Worm (Caenorhabditis elegans): ENCODE measurements around the gene str-14.

str-14 gene

ce11 chrV:16458714-16459113 lies 3.7 kb upstream of the str-14 start, which contains the start of gene str-15:
Gene str-15 (minus strand): TSS chrV:16458814.
- no peak for TF ChIP-seq sptf-2 (GFP tag; optimal IDR thresholded peaks at IDR 0.05)
- TF ChIP-seq lin-40 (tag; optimal IDR thresholded peaks at IDR 0.05), result no peak
- TF ChIP-seq lag-1 (GFP tag; IDR thresholded peaks at IDR 0.05), result no peak
- no peak for TF ChIP-seq hmg-20 (GFP tag; IDR thresholded peaks at IDR 0.05)
- no peak for TF ChIP-seq aptf-2 (GFP tag; conservative IDR thresholded peaks at IDR 0.05)

ce11 chrV:16447735-16448134 lies 7.2 kb downstream of the str-14 start, which contains the start of gene T08G3.13:
Gene T08G3.13 (plus strand): TSS chrV:16448035.
- TF ChIP-seq attf-3 (GFP tag; conservative IDR thresholded peaks at IDR 0.05) (no peak), sea-2 (GFP tag; IDR thresholded peaks at IDR 0.05) (no peak), B0261.1 (tag; optimal IDR thresholded peaks at IDR 0.05) (no peak), Y67H2A.10 (GFP tag; conservative IDR thresholded peaks at IDR 0.05) (no peak), mes-4 (tag; optimal IDR thresholded peaks at IDR 0.05) (no peak), pha-4 (tag; optimal IDR thresholded peaks at IDR 0.05) (no peak), B0336.3 (GFP tag; IDR thresholded peaks at IDR 0.05) (no peak), sptf-2 (GFP tag; optimal IDR thresholded peaks at IDR 0.05) (no peak), nfya-1 (tag; optimal IDR thresholded peaks at IDR 0.05; ENCODE audit: borderline replicate concordance, insufficient read depth) (no peak), unc-62 (GFP tag; optimal IDR thresholded peaks at IDR 0.05) (no peak), F57C9.4 (tag; optimal IDR thresholded peaks at IDR 0.05) (no peak), dpff-1 (tag; optimal IDR thresholded peaks at IDR 0.05) (no peak), F49E8.2 (tag; optimal IDR thresholded peaks at IDR 0.05; ENCODE audit: insufficient read depth) (no peak), lsy-27 (tag; optimal IDR thresholded peaks at IDR 0.05; ENCODE audit: borderline replicate concordance, insufficient read depth) (no peak), zim-3 (tag; optimal IDR thresholded peaks at IDR 0.05) (no peak), F23B12.7 (tag; optimal IDR thresholded peaks at IDR 0.05; ENCODE audit: insufficient read depth) (no peak), zfh-2 (GFP tag; conservative IDR thresholded peaks at IDR 0.05) (no peak), madf-3 (GFP tag; IDR thresholded peaks at IDR 0.05) (no peak), ama-1 (optimal IDR thresholded peaks at IDR 0.05) (no peak), ama-1 (GFP tag; optimal IDR thresholded peaks at IDR 0.05) (no peak)

- TF ChIP-seq mes-4 (tag; optimal IDR thresholded peaks at IDR 0.05), result no peak
These were observed 8.8 kb downstream of the str-14 start for ce11 chrV:16446191-16446590.

- no peak for TF ChIP-seq let-526 (GFP tag; IDR thresholded peaks at IDR 0.05)
- no peak for TF ChIP-seq ztf-18 (tag; optimal IDR thresholded peaks at IDR 0.05)
- no peak for TF ChIP-seq ceh-100 (GFP tag; IDR thresholded peaks at IDR 0.05)
These were observed 9.3 kb downstream of the str-14 start, which contains the start of gene T08G3.6 for ce11 chrV:16445676-16446075. Gene T08G3.6 (plus strand): TSS chrV:16445976.

ce11 chrV:16443626-16444025 lies 11.3 kb downstream of the str-14 start, which contains the start of gene srh-141:
Gene srh-141 (plus strand): TSS chrV:16443926.
- TF ChIP-seq hrde-1 (tag; optimal IDR thresholded peaks at IDR 0.05; ENCODE audit: borderline replicate concordance) (no peak), D2030.7 (GFP tag; IDR thresholded peaks at IDR 0.05) (no peak), lin-26 (GFP tag; IDR thresholded peaks at IDR 0.05) (no peak), K12H6.12 (tag; optimal IDR thresholded peaks at IDR 0.05) (no peak), efl-1 (GFP tag; optimal IDR thresholded peaks at IDR 0.05) (no peak), Y67H2A.10 (GFP tag; conservative IDR thresholded peaks at IDR 0.05) (no peak), let-526 (GFP tag; IDR thresholded peaks at IDR 0.05) (no peak), F55B11.4 (tag; optimal IDR thresholded peaks at IDR 0.05; ENCODE audit: borderline replicate concordance, insufficient read depth) (no peak), lsl-1 (GFP tag; optimal IDR thresholded peaks at IDR 0.05) (no peak), ztf-18 (tag; optimal IDR thresholded peaks at IDR 0.05) (no peak), ZK185.1 (tag; optimal IDR thresholded peaks at IDR 0.05; ENCODE audit: poor library complexity, severe bottlenecking) (no peak), nhr-27 (tag; optimal IDR thresholded peaks at IDR 0.05) (no peak), die-1 (tag; optimal IDR thresholded peaks at IDR 0.05) (no peak), madf-10 (tag; optimal IDR thresholded peaks at IDR 0.05) (no peak)
